Worm (Caenorhabditis elegans) whole organism, early embryonic: ENCODE measurements around the gene popl-7.

Source experiments
- aly-1 ChIP-seq: sonication (generic microtip); optimal IDR thresholded peaks from 2 replicates; lab custom pipeline; 2016; ENCODE audit warnings: missing genetic modification characterization, missing compliant biosample characterization
- ama-1 ChIP-seq: fragments of 150-350 bp; optimal IDR thresholded peaks from 2 replicates; lab custom pipeline; 2014
- ceh-13 ChIP-seq: fragments of 200-800 bp; sonication (Bioruptor generic); optimal IDR thresholded peaks from 2 replicates; lab custom pipeline; 2018; ENCODE audit warnings: mild to moderate bottlenecking, missing genetic modification characterization, missing compliant biosample characterization
- flt-1 ChIP-seq: fragments of 200-800 bp; sonication (Bioruptor generic); IDR thresholded peaks from 2 replicates; pipeline ENCODE4 v1.3.6; 2022; ENCODE audit warnings: missing genetic modification characterization, missing compliant biosample characterization
- sea-1 ChIP-seq: fragments of 200-800 bp; sonication (Bioruptor generic); conservative IDR thresholded peaks from 2 replicates; pipeline ENCODE4 v1.3.6; 2022; ENCODE audit warnings: missing genetic modification characterization, missing compliant biosample characterization

DNA sequence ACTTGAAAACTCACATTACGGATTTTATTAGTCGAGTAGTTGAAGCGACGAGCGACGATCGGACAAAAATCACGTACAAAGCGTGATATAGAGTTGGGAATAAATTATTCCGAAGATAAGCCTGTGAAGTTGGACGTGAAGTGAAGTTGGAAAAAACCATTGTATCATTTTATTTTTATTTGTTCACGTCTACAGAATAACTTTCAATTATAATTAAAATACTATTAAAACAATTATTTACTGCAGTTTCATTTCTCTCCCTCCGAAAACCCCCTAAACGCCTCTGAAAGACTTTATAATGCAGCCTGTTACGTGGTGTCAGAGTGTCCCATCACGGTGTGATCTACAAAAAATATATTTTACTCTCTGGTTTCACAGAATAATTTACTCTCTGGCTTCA lies 10.3 kb upstream of the popl-7 start, which contains the start of gene Y62E10A.3:
- TF ChIP-seq ama-1 (lab: Kevin White, UChicago) (no peak), ceh-13 (GFP tag; lab: Kevin White, UChicago) (no peak), aly-1 (tag; lab: Kevin White, UChicago) (no peak), sea-1 (GFP tag; lab: Robert Waterston, UW) (no peak), flt-1 (GFP tag; lab: Robert Waterston, UW) (no peak)
